Fruit fly (Drosophila melanogaster) whole organism, adult: ENCODE data around the gene RabX2.

Experiments used
- CG11617 ChIP-seq: fragments of 200-800 bp; sonication (Bioruptor generic); optimal IDR thresholded peaks from 2 replicates; lab custom pipeline; 2017; ENCODE audit warnings: mild to moderate bottlenecking, missing biosample characterization, missing genetic modification reagents, missing genetic modification characterization
- CG12768 ChIP-seq: fragments of 200-800 bp; sonication (Bioruptor generic); optimal IDR thresholded peaks from 2 replicates; lab custom pipeline; 2017; ENCODE audit warnings: missing biosample characterization, missing genetic modification characterization, mild to moderate bottlenecking, moderate library complexity, missing genetic modification reagents
- CG14711 ChIP-seq: fragments of 200-800 bp; sonication (Bioruptor generic); optimal IDR thresholded peaks from 2 replicates; lab custom pipeline; 2018; ENCODE audit warnings: missing biosample characterization, mild to moderate bottlenecking, missing genetic modification characterization, moderate library complexity
- CG1620 ChIP-seq: fragments of 200-800 bp; sonication (Bioruptor generic); optimal IDR thresholded peaks from 2 replicates; lab custom pipeline; 2016; ENCODE audit warnings: missing biosample characterization, missing genetic modification characterization
- CG33017 ChIP-seq: fragments of 200-800 bp; sonication (Bioruptor generic); optimal IDR thresholded peaks from 2 replicates; lab custom pipeline; 2018; ENCODE audit warnings: missing biosample characterization, mild to moderate bottlenecking, missing genetic modification characterization, moderate library complexity
- CG7101 ChIP-seq: fragments of 200-800 bp; sonication (Bioruptor generic); optimal IDR thresholded peaks from 2 replicates; lab custom pipeline; 2018; ENCODE audit warnings: missing biosample characterization, mild to moderate bottlenecking, missing genetic modification characterization, moderate library complexity
- Hr96 ChIP-seq: fragments of 200-800 bp; sonication (Bioruptor generic); optimal IDR thresholded peaks from 2 replicates; lab custom pipeline; 2016; ENCODE audit warnings: missing biosample characterization, missing genetic modification characterization
- Mnt ChIP-seq: fragments of 200-800 bp; sonication (Bioruptor generic); optimal IDR thresholded peaks from 2 replicates; lab custom pipeline; 2016; ENCODE audit warnings: missing biosample characterization, mild to moderate bottlenecking, missing genetic modification characterization
- bab1 ChIP-seq: fragments of 200-800 bp; sonication (Bioruptor generic); optimal IDR thresholded peaks from 3 replicates; lab custom pipeline; 2019; ENCODE audit warnings: missing biosample characterization, mild to moderate bottlenecking, missing genetic modification characterization, moderate library complexity
- kay ChIP-seq: fragments of 200-800 bp; sonication (Bioruptor generic); peaks from one replicate; lab custom pipeline; 2016; ENCODE audit warnings: missing biosample characterization, missing genetic modification characterization, borderline replicate concordance
- ovo ChIP-seq: fragments of 200-800 bp; sonication (Bioruptor generic); optimal IDR thresholded peaks from 2 replicates; lab custom pipeline; 2016; ENCODE audit warnings: missing biosample characterization, missing genetic modification characterization
- tj ChIP-seq: fragments of 200-800 bp; sonication (Bioruptor generic); optimal IDR thresholded peaks from 3 replicates; lab custom pipeline; 2017; ENCODE audit warnings: missing biosample characterization, mild to moderate bottlenecking, missing genetic modification characterization, moderate library complexity
- toe ChIP-seq: fragments of 200-800 bp; sonication (Bioruptor generic); optimal IDR thresholded peaks from 2 replicates; lab custom pipeline; 2016; ENCODE audit warnings: missing biosample characterization, missing genetic modification characterization

dm6 chrX:10386810-10387340 lies 30.4 kb upstream of the RabX2 start:
- TF ChIP-seq kay (GFP tag; lab: Kevin White, UChicago) (peak; percentile 7), tj (GFP tag; lab: Kevin White, UChicago) (no peak), CG33017 (tag; lab: Kevin White, UChicago) (no peak), CG7101 (tag; lab: Kevin White, UChicago) (no peak), toe (GFP tag; lab: Kevin White, UChicago) (no peak), ovo (GFP tag; lab: Kevin White, UChicago) (no peak), CG1620 (no peak), bab1 (GFP tag; lab: Kevin White, UChicago) (no peak), CG12768 (no peak), Hr96 (GFP tag; lab: Kevin White, UChicago) (no peak), Mnt (GFP tag; lab: Kevin White, UChicago) (no peak), CG11617 (GFP tag; lab: Kevin White, UChicago) (no peak), CG14711 (tag; lab: Kevin White, UChicago) (no peak)
